In the genomic region with DNA sequence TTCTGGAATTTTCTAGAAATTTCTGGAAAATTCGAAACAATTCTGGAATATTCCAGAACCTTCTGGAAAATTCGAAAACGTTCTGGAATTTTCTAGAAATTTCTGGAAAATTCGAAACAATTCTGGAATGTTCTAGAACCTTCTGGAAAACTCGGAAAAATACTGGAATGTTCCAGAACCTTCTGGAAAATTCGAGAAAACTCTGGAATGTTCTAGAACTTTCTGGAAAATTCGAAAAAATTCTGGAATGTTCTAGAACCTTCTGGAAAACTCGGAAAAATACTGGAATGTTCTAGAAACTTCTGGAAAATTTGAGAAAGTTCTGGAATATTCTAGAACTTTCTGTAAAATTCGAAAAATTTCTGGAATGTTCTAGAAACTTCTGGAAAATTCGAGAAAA, we compare ENCODE assay signal across 4 worm cellular contexts.
TF ChIP-seq lines count a peak whose summit lies in the region.
"Not testable (repeated sequence)": the region's sequence is repeated elsewhere in the genome, so short reads cannot be mapped to it uniquely, and the experiment has no call there.

No protein-coding gene starts in this region.

TF ChIP-seq in whole organism, L4 larva, 104 proteins besides CTCF, POLR2A, EP300 and RAD21:
- peak; percentile 59; the same call in 1 of the 2 replicates for TF ChIP-seq saeg-2 (GFP tag; IDR thresholded peaks at IDR 0.05; lab: Robert Waterston, UW)
- TF ChIP-seq D1046.2 (GFP tag; IDR thresholded peaks at IDR 0.05; lab: Robert Waterston, UW) = 0 out of 2 replicates have a peak, but pooled peaks have one; percentile 56
- TF ChIP-seq mdt-29 (GFP tag; IDR thresholded peaks at IDR 0.05; lab: Robert Waterston, UW) = peak; percentile 89
- 0 out of 2 replicates have a peak, but pooled peaks have one; percentile 34 for TF ChIP-seq zfp-3 (GFP tag; conservative IDR thresholded peaks at IDR 0.05; lab: Robert Waterston, UW)
- TF ChIP-seq egl-43 (GFP tag; IDR thresholded peaks at IDR 0.05; lab: Robert Waterston, UW) = peak; percentile 57; the same call in 1 of the 2 replicates
- TF ChIP-seq lin-1 (GFP tag; IDR thresholded peaks at IDR 0.05; lab: Robert Waterston, UW) = peak; percentile 54; the same call in 1 of the 2 replicates
- peak; percentile 92 for TF ChIP-seq Y105C5A.15 (GFP tag; IDR thresholded peaks at IDR 0.05; lab: Robert Waterston, UW)
- TF ChIP-seq ctbp-1 (GFP tag; IDR thresholded peaks at IDR 0.05; lab: Robert Waterston, UW) = peak; percentile 54; the same call in 1 of the 2 replicates
- TF ChIP-seq lin-38 (GFP tag; IDR thresholded peaks at IDR 0.05; lab: Robert Waterston, UW) = peak; percentile 59
- 0 out of 4 replicates have a peak, but pooled peaks of 1 of the 2 experiments have one; percentile 21 for TF ChIP-seq madf-5 (GFP tag; IDR thresholded peaks at IDR 0.05; lab: Robert Waterston, UW)

TF ChIP-seq in whole organism, early embryonic, 17 proteins besides CTCF, POLR2A, EP300 and RAD21:
- 0 out of 2 replicates have a peak, but pooled peaks have one; percentile 47 for TF ChIP-seq pes-1 (GFP tag; IDR thresholded peaks at IDR 0.05; lab: Robert Waterston, UW)

TF ChIP-seq in whole organism, midembryonic, 9 proteins besides CTCF, POLR2A, EP300 and RAD21:
- TF ChIP-seq flt-1 (GFP tag; IDR thresholded peaks at IDR 0.05; lab: Robert Waterston, UW) = peak; percentile 71
TF ChIP-seq in whole organism, midembryonic: peak in this region for 1; not testable (repeated sequence) for 8.

TF ChIP-seq in whole organism, young adult, 124 proteins besides CTCF, POLR2A, EP300 and RAD21:
- peak; percentile 73 for TF ChIP-seq lin-26 (GFP tag; IDR thresholded peaks at IDR 0.05; lab: Robert Waterston, UW)
- TF ChIP-seq Y56A3A.18 (GFP tag; IDR thresholded peaks at IDR 0.05; lab: Robert Waterston, UW) = peak; percentile 59; the same call in 1 of the 2 replicates
- peak; percentile 99 for TF ChIP-seq hsf-1 (GFP tag; IDR thresholded peaks at IDR 0.05; lab: Robert Waterston, UW)
- TF ChIP-seq attf-3 (GFP tag; conservative IDR thresholded peaks at IDR 0.05; lab: Robert Waterston, UW) = peak; percentile 55; the same call in 1 of the 2 replicates
- peak; percentile 82 for TF ChIP-seq pbrm-1 (GFP tag; IDR thresholded peaks at IDR 0.05; lab: Robert Waterston, UW)
- peak; percentile 93 for TF ChIP-seq ekl-4 (GFP tag; IDR thresholded peaks at IDR 0.05; lab: Robert Waterston, UW)
- peak; percentile 74 for TF ChIP-seq B0019.2 (GFP tag; conservative IDR thresholded peaks at IDR 0.05; lab: Robert Waterston, UW)
- TF ChIP-seq egrh-3 (GFP tag; IDR thresholded peaks at IDR 0.05; lab: Robert Waterston, UW) = peak; percentile 67
- peak; percentile 95 for TF ChIP-seq dox-1 (GFP tag; IDR thresholded peaks at IDR 0.05; lab: Robert Waterston, UW)
- peak; percentile 86 for TF ChIP-seq ceh-40 (GFP tag; IDR thresholded peaks at IDR 0.05; lab: Robert Waterston, UW)
- 0 out of 2 replicates have a peak, but pooled peaks have one; percentile 29 for TF ChIP-seq let-526 (GFP tag; IDR thresholded peaks at IDR 0.05; lab: Robert Waterston, UW)
- TF ChIP-seq bed-1 (GFP tag; IDR thresholded peaks at IDR 0.05; lab: Robert Waterston, UW) = 0 out of 2 replicates have a peak, but pooled peaks have one; percentile 46
- peak; percentile 81 for TF ChIP-seq nfyb-1 (GFP tag; IDR thresholded peaks at IDR 0.05; lab: Robert Waterston, UW)
- TF ChIP-seq F33H1.4 (GFP tag; IDR thresholded peaks at IDR 0.05; lab: Robert Waterston, UW) = peak; percentile 30; the same call in 1 of the 2 replicates
- peak; percentile 73; the same call in 1 of the 2 replicates for TF ChIP-seq madf-3 (GFP tag; IDR thresholded peaks at IDR 0.05; lab: Robert Waterston, UW)
- TF ChIP-seq Y79H2A.3 (GFP tag; conservative IDR thresholded peaks at IDR 0.05; lab: Robert Waterston, UW) = peak; percentile 94
- TF ChIP-seq ceh-100 (GFP tag; IDR thresholded peaks at IDR 0.05; lab: Robert Waterston, UW) = peak; percentile 70
- peak; percentile 79; the same call in 1 of the 2 replicates for TF ChIP-seq Y53F4B.3 (GFP tag; IDR thresholded peaks at IDR 0.05; lab: Robert Waterston, UW)
- TF ChIP-seq rpc-1 (optimal IDR thresholded peaks at IDR 0.05; lab: Kevin White, UChicago) = peak; percentile 32
- not testable (repeated sequence) for TF ChIP-seq rpc-1 (tag; optimal IDR thresholded peaks at IDR 0.05; lab: Kevin White, UChicago)
- TF ChIP-seq Y53G8AR.9 (GFP tag; conservative IDR thresholded peaks at IDR 0.05; lab: Robert Waterston, UW) = peak; percentile 66; the same call in 1 of the 2 replicates
- TF ChIP-seq F39B2.1 (GFP tag; IDR thresholded peaks at IDR 0.05; lab: Robert Waterston, UW) = peak; percentile 73; the same call in 1 of the 2 replicates
- TF ChIP-seq madf-6 (GFP tag; IDR thresholded peaks at IDR 0.05; lab: Robert Waterston, UW) = peak; percentile 66
- TF ChIP-seq ceh-91 (GFP tag; IDR thresholded peaks at IDR 0.05; lab: Robert Waterston, UW) = peak; percentile 68
- peak; percentile 88 for TF ChIP-seq Y95B8A.8 (GFP tag; IDR thresholded peaks at IDR 0.05; lab: Robert Waterston, UW)
- TF ChIP-seq ztf-28 (GFP tag; IDR thresholded peaks at IDR 0.05; lab: Robert Waterston, UW) = peak; percentile 8; the same call in 1 of the 2 replicates
- TF ChIP-seq attf-6 (GFP tag; IDR thresholded peaks at IDR 0.05; lab: Robert Waterston, UW) = peak; percentile 84
- peak; percentile 29; the same call in 1 of the 2 replicates for TF ChIP-seq mcd-1 (GFP tag; IDR thresholded peaks at IDR 0.05; lab: Robert Waterston, UW)
- TF ChIP-seq rcor-1 (GFP tag; IDR thresholded peaks at IDR 0.05; lab: Robert Waterston, UW) = peak; percentile 80
- peak; percentile 24; the same call in 1 of the 2 replicates for TF ChIP-seq madf-8 (GFP tag; conservative IDR thresholded peaks at IDR 0.05; lab: Robert Waterston, UW)
- TF ChIP-seq D2030.7 (GFP tag; IDR thresholded peaks at IDR 0.05; lab: Robert Waterston, UW) = peak; percentile 84
TF ChIP-seq in whole organism, young adult: peak in this region for 30; not testable (repeated sequence) for 94.
